Fruit fly (Drosophila melanogaster) S2 (cell line): ENCODE results near the gene CG9782.

Source experiments
- CG8478 ChIP-seq: fragments of >200 bp; optimal IDR thresholded peaks from 2 replicates; lab custom pipeline; 2018
- CTCF ChIP-seq, 2 experiments: fragments of >200 bp; optimal IDR thresholded peaks; 2 replicates each; lab custom pipeline; 2018

DNA sequence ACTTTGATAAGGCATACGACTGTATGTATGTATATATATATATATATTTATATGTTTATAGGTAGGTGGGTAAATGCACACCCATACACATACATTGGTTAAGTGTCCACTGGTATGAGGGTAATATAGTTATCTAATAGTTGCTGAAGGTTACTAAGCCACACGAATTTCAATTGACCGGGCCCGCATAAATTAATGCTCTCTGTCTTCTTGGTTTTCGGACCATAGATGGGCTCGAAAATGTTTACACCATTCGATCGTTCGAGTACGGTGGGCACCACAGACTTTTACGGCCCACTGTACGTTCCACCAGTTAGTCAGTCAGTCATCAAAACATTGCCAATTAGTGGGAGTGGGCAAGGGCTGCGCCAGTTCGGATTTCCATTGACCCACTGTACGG is 26.0 kb downstream of the CG9782 start:
- TF ChIP-seq CTCF (optimal IDR thresholded peaks at IDR 0.05; lab: Kevin White, UChicago) = no peak
- no peak for TF ChIP-seq CG8478 (lab: Kevin White, UChicago)
